Worm (Caenorhabditis elegans) whole organism, dauer: ENCODE data around the gene gcy-3.

Source experiments
- unc-62 ChIP-seq: sonication (generic microtip); optimal IDR thresholded peaks from 2 replicates; lab custom pipeline; 2017; ENCODE audit warnings: missing biosample characterization, missing genetic modification reagents, missing genetic modification characterization

Gene gcy-3

DNA sequence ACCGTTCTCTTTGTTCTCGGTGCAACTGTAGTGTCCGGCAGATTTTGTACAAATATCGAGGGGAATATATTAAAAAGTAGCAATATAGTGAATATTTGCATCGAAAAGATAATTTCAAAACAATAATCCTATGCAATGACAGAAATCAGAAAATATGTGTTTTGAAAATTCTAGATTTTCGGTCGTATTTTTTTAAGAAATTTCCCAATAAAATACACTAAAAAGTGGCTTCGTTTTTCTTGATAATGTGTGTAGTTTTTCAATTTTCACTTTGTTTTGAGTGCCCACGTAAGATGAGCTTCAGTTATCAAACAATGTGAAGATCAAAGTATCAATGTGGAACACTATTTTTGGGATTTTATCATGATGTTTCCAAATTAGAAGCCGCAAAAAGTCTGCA lies 9.8 kb upstream of the gcy-3 start, which contains the start of gene gcy-1:
gcy-1 (minus strand) TSS at position 101 of the 400 bp plus-strand sequence.
- TF ChIP-seq unc-62: no peak

DNA sequence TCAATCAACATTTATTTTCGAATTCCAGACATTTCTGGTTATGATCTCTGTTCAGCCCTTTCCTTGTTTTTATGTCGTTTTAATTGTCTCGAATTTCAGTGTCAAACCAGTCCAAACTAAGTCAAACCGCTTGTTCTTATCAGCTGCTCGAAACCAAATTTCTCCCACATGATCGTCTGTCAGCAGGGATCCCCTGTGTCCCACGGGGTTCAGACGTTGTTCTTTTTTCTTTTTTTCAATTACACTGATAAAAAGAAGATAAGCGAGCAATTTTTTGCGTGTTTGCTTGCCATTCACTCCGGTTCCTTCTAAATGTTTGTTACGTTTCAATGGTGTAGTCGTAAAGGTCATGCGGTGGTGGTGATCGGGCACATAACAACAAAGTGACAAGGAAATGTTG lies 5.1 kb downstream of the gcy-3 start:
- no peak for TF ChIP-seq unc-62

ce11 chrII:9500926-9501325 lies 6.2 kb downstream of the gcy-3 start:
- TF ChIP-seq unc-62: no peak

DNA sequence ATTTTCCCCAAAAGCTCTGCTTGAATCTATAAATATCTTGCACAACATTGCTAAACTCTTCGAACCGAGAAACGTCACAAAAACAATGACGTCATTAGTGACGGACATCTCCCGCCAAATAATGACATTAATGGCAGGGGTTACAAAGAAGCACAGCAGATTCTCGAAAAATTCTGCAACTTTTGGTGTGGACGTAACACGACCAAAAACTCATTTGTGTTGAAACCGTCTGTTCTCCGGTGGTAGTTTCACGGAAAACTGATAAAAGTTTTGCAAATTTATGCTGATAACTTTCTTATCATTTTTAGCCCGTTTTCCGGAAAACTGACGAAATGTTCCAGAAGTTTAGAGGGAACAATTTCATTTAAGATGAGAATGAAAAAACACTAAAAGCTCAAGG lies 8.5 kb downstream of the gcy-3 start:
- no peak for TF ChIP-seq unc-62

DNA sequence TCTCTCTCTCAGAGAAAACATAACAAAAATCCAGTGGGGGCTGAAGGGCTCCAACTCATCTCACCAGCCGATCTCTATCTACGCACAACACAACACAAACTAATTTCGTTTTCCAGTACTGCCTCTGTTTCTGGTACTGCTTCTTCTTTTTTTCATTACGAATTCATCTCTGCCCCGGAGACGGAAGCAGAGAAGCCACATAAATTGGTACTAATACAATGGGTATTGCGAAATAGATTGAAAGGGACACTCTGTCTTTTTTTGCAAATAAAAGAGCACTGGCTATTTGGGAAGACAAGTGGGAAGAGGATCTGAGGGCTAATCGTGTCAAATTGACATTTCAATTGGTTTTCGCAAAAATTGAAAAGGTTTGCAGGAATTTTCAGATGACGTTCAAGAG lies 9.8 kb downstream of the gcy-3 start:
- no peak for TF ChIP-seq unc-62

DNA sequence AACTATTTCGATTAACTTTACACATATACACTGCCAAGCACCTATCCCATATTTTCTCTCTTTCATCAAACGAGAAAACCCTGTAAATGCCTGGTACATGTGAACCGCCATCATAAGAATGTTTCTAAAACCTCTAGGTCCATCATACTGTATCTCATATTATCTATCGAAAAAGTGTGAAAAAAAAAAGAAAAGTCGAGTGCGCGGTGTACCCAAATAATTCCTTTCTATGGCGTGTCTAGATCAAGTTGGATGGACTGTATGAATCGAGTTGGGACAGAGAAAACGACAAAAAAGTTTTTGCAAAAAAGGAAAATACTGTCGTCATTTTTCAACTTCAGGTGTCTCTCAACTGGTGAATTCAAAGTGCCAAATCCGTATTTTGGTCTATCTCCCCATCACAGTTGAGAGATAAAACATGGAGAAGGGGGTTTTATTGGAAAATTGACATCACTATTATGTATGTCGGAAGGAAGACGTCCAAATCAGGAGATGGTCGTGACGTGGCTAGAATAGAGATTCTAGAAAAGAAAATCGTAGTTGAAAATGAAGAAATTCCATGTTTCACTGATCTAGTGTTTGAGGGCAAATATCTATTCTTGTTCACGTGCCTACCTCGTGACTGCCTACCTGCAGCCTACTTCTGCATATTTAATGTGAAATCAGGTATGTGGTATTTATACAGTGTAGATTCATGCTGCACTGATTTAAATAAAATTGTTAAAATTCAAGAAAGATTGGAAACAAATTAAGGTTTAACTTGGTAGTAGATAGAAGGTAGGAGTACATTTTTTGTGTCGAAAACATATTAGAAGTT lies 13.6 kb downstream of the gcy-3 start:
- no peak for TF ChIP-seq unc-62

DNA sequence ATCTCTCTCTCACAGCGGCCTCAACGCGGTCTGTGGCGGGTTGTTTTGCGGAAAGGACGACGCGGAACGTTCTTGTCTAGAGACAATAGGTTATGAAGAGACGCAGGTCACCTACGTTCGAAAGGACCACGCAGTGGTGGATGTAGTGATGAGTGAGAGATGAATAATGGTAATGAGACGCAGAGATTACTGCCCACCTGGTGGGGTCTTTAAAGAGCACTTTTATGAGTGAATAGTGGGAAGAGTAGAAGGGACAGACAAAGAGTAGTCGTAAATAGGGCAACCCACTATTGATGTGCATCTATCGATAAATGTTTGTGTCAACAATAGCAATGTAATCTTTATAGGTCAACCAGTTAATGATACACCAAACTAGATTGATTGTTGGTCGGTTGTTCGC lies 16.0 kb downstream of the gcy-3 start:
- no peak for TF ChIP-seq unc-62

- TF ChIP-seq unc-62: no peak
These were observed 16.5 kb downstream of the gcy-3 start for ce11 chrII:9490589-9490988.

ce11 chrII:9489922-9490321 lies 17.2 kb downstream of the gcy-3 start:
- no peak for TF ChIP-seq unc-62

ce11 chrII:9487337-9487950 lies 19.6 kb downstream of the gcy-3 start, which contains the start of gene T19H5.4:
TSS of gene T19H5.4 (minus strand) at chrII:9487387.
- TF ChIP-seq unc-62: no peak

DNA sequence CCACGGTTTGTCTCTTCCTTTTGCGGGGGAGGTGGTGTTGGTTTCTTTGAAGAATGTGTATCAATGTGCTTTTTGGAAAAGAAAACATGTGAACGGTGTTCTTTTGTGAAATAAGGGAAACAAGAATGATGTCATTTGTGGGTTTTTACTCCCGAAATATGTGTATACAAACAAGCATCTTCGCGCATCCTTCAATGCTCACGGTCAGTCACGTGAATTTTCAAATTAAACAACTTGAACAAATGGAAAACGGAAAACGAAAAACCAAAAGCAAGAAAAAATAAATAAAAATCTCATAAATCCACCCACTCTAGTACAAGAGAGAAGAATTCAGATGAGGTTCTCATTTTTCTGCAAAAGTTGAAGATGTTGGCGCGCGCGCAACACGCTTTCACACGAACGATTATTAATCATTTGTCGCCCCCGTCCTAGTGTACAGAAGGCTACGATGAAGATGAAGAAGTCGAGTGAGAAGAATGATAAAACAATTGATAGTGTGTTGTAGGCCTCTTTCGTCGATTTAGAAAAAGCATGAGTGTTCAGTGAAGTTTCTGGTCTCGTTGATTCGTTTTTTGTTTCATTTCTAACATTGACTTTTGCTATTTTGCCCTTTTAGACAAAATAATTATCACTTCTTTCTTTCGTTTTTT lies 21.9 kb downstream of the gcy-3 start:
- TF ChIP-seq unc-62: no peak

DNA sequence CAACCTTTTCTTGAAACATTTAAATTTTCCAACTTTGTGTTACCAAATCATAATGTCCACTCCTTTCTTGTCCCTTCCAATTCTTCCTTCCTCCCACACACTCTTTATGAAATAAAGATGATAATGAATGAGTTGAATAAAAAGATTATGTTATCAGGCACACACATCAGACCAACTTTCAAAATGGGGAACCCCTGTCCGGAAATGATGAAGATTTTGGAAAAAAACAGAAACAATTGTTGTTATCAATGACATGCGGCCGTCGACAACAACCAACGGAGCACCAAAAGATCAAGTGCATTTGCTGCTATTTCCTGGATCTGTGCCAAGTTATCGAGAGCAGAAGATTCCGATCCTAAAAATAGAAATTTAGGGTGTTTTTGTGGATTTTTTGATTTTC lies 23.7 kb downstream of the gcy-3 start:
- TF ChIP-seq unc-62: no peak

- TF ChIP-seq unc-62: no peak
These were observed 24.6 kb downstream of the gcy-3 start for ce11 chrII:9482529-9482928.

DNA sequence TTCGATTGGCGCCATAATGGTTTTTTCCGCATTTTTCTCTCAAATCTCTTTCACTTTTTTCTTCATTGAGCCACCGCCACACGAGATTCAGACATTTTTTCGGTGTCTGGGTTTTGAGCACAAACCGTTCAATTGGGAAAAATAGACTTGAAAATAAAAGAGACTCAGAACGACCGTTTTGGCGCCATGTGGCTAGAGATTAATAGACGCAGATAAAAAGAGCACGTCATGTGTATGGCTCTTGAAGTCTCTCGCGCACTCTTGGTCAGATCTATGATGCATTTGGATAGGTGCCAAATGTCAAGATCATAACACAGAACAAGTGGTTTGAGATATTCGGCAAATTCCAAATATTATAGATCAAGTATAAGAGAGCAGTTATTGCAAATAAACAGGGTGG lies 25.7 kb downstream of the gcy-3 start:
- TF ChIP-seq unc-62: no peak

- no peak for TF ChIP-seq unc-62
These were observed 27.1 kb downstream of the gcy-3 start, which contains the start of gene T19H5.7 for ce11 chrII:9480006-9480405. TSS of gene T19H5.7 (minus strand) at chrII:9480106.

DNA sequence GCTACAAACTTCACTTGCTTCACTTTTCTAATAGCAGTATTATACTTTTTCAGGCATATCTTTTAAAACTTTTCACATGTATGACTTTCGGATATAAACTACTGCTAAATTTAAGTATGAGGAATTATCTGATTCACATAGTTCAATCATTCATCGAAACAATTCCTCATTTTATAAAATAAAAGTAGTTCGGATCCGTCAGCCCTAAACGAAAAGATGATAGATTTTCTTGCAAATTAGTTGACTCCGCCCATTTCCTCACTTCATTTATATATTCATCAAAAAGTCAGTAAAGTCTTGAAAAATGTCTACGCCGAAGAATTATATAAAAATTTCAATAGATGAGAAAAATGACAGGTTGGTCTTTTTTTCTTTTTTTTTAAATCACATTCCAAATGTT lies 29.5 kb downstream of the gcy-3 start, which contains the start of gene chil-27:
chil-27 (plus strand) TSS at position 301 of the 400 bp plus-strand sequence.
- no peak for TF ChIP-seq unc-62

DNA sequence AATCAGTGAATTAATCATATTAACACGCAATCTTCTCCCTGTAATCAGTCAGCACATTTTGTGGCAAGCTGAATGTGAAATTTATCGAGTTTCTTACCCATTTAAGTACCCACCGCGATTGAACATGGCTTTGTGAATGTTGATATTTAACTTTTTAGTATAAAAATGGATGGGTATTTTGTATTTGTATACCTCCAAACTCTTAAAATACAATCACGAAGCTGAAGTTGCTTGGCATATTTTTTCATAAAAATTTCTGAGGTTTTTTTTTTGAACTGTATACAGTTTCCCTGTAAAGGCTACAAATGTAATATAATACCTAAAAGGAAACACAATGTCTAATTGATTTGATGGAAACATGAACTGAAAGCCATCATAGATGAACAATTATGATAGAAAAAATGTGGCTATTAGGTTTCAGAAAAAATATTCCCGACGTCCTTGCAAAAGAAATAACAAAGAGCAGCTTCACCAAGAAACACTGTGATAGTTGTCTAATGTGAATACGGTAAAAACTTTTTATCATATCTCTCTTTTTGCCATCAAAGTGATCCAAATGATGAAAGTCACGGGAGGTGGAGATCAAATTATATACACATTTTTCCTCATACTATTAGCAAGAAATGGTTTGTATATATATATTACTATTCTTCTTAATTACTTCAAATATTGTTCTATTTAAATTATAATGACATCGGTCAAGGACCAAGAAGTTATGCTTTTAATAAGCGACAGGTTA lies 32.5 kb downstream of the gcy-3 start, which contains the start of the genes chil-25 and chil-26:
chil-25 (minus strand) TSS at position 101 of the 739 bp plus-strand sequence.
chil-26 (plus strand) TSS at position 689 of the 739 bp plus-strand sequence.
- no peak for TF ChIP-seq unc-62
